Worm (Caenorhabditis elegans): ENCODE results near the gene D2007.2.

D2007.2 gene

DNA sequence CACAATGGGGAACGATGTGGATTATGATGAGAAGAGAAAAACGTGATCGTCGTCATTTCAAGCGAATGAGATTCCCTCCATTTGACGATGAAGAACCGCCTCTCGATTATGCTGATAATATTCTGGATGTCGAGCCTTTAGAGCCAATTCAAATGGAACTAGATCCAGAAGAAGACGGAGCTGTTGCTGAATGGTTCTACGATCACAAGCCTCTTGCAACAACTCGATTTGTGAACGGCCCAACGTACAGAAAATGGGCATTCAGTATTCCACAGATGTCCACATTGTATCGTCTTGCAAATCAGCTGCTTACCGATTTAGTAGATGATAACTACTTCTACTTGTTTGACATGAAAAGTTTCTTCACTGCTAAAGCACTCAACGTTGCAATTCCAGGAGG lies 16.0 kb downstream of the D2007.2 start:
- no peak for TF ChIP-seq unc-62 (GFP tag; optimal IDR thresholded peaks at IDR 0.05)
- TF ChIP-seq nhr-67 (tag; optimal IDR thresholded peaks at IDR 0.05) = no peak
- TF ChIP-seq nhr-12 (tag; optimal IDR thresholded peaks at IDR 0.05) = no peak
- no peak for TF ChIP-seq egl-27 (tag; optimal IDR thresholded peaks at IDR 0.05)
- no peak for TF ChIP-seq ceh-28 (tag; optimal IDR thresholded peaks at IDR 0.05)

DNA sequence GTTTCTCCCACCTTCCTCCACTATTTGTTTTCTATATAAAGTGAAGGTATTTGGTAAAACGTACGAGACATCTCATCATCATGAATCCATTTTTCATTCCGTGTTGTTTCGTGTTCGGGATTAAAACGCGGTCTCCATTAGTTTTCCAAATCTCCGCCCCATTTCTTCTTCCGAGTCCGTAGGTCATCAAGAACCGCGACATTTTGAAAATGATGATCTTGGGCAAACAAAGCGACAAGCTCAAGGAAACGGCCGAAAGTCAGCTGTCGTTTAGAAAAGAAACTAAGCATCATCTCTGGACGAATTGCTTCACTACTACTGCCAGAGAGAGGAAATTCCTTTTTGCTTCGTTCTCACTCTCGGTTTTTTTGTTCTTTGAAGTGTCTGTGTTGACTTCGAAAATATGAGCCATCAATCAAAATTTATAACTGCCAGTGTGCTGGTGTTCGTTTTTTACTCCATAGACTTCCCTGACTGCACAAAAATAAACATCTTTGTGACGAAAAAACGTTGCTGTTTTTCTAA lies 23.9 kb downstream of the D2007.2 start:
- TF ChIP-seq mml-1 (tag; optimal IDR thresholded peaks at IDR 0.05) (no peak), egl-5 (tag; optimal IDR thresholded peaks at IDR 0.05) (peak; percentile 54), lin-39 (tag; optimal IDR thresholded peaks at IDR 0.05) (peak; percentile 58), egl-27 (tag; optimal IDR thresholded peaks at IDR 0.05) (no peak), skn-1 (tag; optimal IDR thresholded peaks at IDR 0.05) (no peak), ceh-82 (tag; optimal IDR thresholded peaks at IDR 0.05) (no peak), nhr-25 (tag; optimal IDR thresholded peaks at IDR 0.05) (no peak), mdl-1 (tag; optimal IDR thresholded peaks at IDR 0.05) (no peak), nhr-12 (tag; optimal IDR thresholded peaks at IDR 0.05) (no peak), fos-1 (tag; optimal IDR thresholded peaks at IDR 0.05) (no peak), elt-2 (tag; optimal IDR thresholded peaks at IDR 0.05) (no peak), unc-39 (tag; optimal IDR thresholded peaks at IDR 0.05) (no peak), ceh-16 (tag; optimal IDR thresholded peaks at IDR 0.05) (no peak)

DNA sequence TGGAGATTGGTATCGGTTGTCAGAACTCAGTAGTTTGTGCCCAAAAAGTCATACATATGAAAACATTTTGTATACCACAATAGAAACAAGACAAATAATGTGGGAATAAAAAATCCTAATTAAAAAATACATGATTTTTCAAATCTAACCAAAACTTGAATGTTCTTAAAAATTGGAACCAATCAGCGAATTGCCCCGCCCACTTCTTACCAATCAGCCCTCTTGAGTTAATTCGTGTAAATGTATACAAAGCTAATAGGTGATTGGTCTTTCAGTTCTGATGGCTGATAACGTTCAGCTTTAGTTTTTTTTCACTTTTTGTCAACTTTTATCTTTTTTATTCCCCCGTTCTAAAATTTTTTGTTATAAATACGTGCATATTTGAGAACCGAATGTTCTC lies 26.5 kb downstream of the D2007.2 start:
- TF ChIP-seq skn-1 (tag; optimal IDR thresholded peaks at IDR 0.05) (no peak), nfya-1 (tag; optimal IDR thresholded peaks at IDR 0.05; ENCODE audit: insufficient read depth) (peak; percentile 86)

DNA sequence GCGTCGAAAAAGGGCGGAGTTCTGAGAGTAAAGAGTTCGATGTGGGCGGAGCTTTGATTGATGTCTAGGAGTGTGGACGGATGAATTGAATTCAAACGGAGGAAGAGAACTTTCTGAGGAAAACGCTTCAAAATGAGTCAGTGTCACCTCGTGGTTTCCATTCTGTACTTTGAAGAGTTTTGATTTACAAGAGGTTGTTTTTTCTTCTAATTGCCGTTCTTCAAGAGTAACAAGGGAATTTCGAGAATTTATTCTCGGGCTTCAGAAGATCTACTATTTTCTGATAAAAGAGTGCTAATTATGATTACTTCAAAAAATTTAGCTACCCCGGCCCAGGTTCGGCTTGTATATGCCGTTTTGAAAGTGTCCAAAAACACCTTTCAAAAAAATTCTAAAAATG lies 27.5 kb downstream of the D2007.2 start, which contains the start of gene C50C3.12:
C50C3.12 (plus strand) TSS at position 301 of the 400 bp plus-strand sequence.
- TF ChIP-seq fkh-2 (tag; optimal IDR thresholded peaks at IDR 0.05) (no peak), eor-1 (tag; optimal IDR thresholded peaks at IDR 0.05) (no peak), hmg-11 (tag; optimal IDR thresholded peaks at IDR 0.05) (no peak), elt-1 (tag; optimal IDR thresholded peaks at IDR 0.05) (no peak), R02D3.7 (tag; optimal IDR thresholded peaks at IDR 0.05) (no peak), ceh-82 (tag; optimal IDR thresholded peaks at IDR 0.05) (no peak), nhr-25 (tag; optimal IDR thresholded peaks at IDR 0.05) (no peak), ceh-28 (tag; optimal IDR thresholded peaks at IDR 0.05) (no peak), ztf-11 (tag; optimal IDR thresholded peaks at IDR 0.05) (no peak), egl-5 (tag; optimal IDR thresholded peaks at IDR 0.05) (no peak), nhr-28 (tag; optimal IDR thresholded peaks at IDR 0.05) (no peak), tbx-2 (tag; optimal IDR thresholded peaks at IDR 0.05) (no peak), lin-15B (tag; optimal IDR thresholded peaks at IDR 0.05) (no peak), nhr-237 (tag; optimal IDR thresholded peaks at IDR 0.05) (no peak), aly-2 (tag; optimal IDR thresholded peaks at IDR 0.05) (no peak), elt-2 (tag; optimal IDR thresholded peaks at IDR 0.05) (no peak), nfya-1 (tag; optimal IDR thresholded peaks at IDR 0.05; ENCODE audit: insufficient read depth) (no peak), lin-39 (tag; optimal IDR thresholded peaks at IDR 0.05) (no peak), nhr-23 (tag; optimal IDR thresholded peaks at IDR 0.05) (no peak)

- TF ChIP-seq elt-3 (tag; optimal IDR thresholded peaks at IDR 0.05) = no peak
- no peak for TF ChIP-seq egl-27 (tag; optimal IDR thresholded peaks at IDR 0.05)
- no peak for TF ChIP-seq nfya-1 (tag; optimal IDR thresholded peaks at IDR 0.05; ENCODE audit: insufficient read depth)
- no peak for TF ChIP-seq elt-1 (tag; optimal IDR thresholded peaks at IDR 0.05)
- TF ChIP-seq zag-1 (tag; optimal IDR thresholded peaks at IDR 0.05) = no peak
- TF ChIP-seq mdl-1 (tag; optimal IDR thresholded peaks at IDR 0.05) = no peak
- no peak for TF ChIP-seq ztf-11 (tag; optimal IDR thresholded peaks at IDR 0.05)
- TF ChIP-seq R02D3.7 (tag; optimal IDR thresholded peaks at IDR 0.05) = no peak
- no peak for TF ChIP-seq pha-4 (tag; optimal IDR thresholded peaks at IDR 0.05)
- no peak for TF ChIP-seq lin-15B (tag; optimal IDR thresholded peaks at IDR 0.05)
- TF ChIP-seq ama-1 (optimal IDR thresholded peaks at IDR 0.05) = no peak
- TF ChIP-seq unc-62 (GFP tag; optimal IDR thresholded peaks at IDR 0.05) = no peak
Measured at ce11 chrIII:8178924-8179323, 30.2 kb downstream of the D2007.2 start, which contains the start of gene C50C3.5. Gene C50C3.5, plus strand, starts transcription at chrIII:8179224.

All from whole organism, L3 larva.